Fruit fly (Drosophila melanogaster) whole organism, embryonic: ENCODE data around the gene CG2059.

Experiments
- Abd-B ChIP-seq: fragments of 200-800 bp; sonication (Bioruptor generic); optimal IDR thresholded peaks from 2 replicates; lab custom pipeline; 2018; ENCODE audit warnings: missing biosample characterization, mild to moderate bottlenecking, missing genetic modification characterization, moderate library complexity
- Ada2b ChIP-seq: fragments of 200-800 bp; sonication (Bioruptor generic); IDR thresholded peaks from 2 replicates; pipeline ENCODE4 v1.3.6; 2022; ENCODE audit warnings: missing biosample characterization, missing genetic modification characterization
- Awh ChIP-seq: fragments of 200-800 bp; sonication (Bioruptor generic); IDR thresholded peaks from 2 replicates; pipeline ENCODE4, ENCODE4 v1.3.6; 2022; ENCODE audit warnings: missing biosample characterization, missing genetic modification characterization
- CG10543 ChIP-seq: fragments of 200-800 bp; sonication (Bioruptor generic); optimal IDR thresholded peaks from 3 replicates; lab custom pipeline; 2017; ENCODE audit warnings: missing biosample characterization, mild to moderate bottlenecking, missing genetic modification characterization, moderate library complexity
- CG10654 ChIP-seq: fragments of 200-800 bp; sonication (Bioruptor generic); optimal IDR thresholded peaks from 2 replicates; lab custom pipeline; 2016; ENCODE audit warnings: missing biosample characterization, missing genetic modification characterization
- CG12769 ChIP-seq: fragments of 200-800 bp; sonication (Bioruptor generic); optimal IDR thresholded peaks from 2 replicates; lab custom pipeline; 2019; ENCODE audit warnings: missing biosample characterization, mild to moderate bottlenecking, missing genetic modification characterization, moderate library complexity
- CG15073 ChIP-seq: fragments of 200-800 bp; sonication (Bioruptor generic); optimal IDR thresholded peaks from 2 replicates; lab custom pipeline; 2016; ENCODE audit warnings: missing biosample characterization, missing genetic modification characterization
- CG15696 ChIP-seq: fragments of 200-800 bp; sonication (Bioruptor generic); optimal IDR thresholded peaks from 2 replicates; lab custom pipeline; 2019; ENCODE audit warnings: missing biosample characterization, mild to moderate bottlenecking, missing genetic modification characterization, moderate library complexity
- CG1792 ChIP-seq: fragments of 200-800 bp; sonication (Bioruptor generic); optimal IDR thresholded peaks from 2 replicates; lab custom pipeline; 2016; ENCODE audit warnings: missing biosample characterization, missing genetic modification characterization
- CG2202 ChIP-seq: fragments of 200-800 bp; sonication (Bioruptor generic); optimal IDR thresholded peaks from 2 replicates; lab custom pipeline; 2018; ENCODE audit warnings: missing biosample characterization, mild to moderate bottlenecking, missing genetic modification characterization
- CG30431 ChIP-seq: fragments of 200-800 bp; sonication (Bioruptor generic); optimal IDR thresholded peaks from 2 replicates; lab custom pipeline; 2017; ENCODE audit warnings: missing biosample characterization, missing genetic modification characterization
- CG3065 ChIP-seq: fragments of 200-800 bp; sonication (Bioruptor generic); optimal IDR thresholded peaks from 2 replicates; lab custom pipeline; 2016; ENCODE audit warnings: missing biosample characterization, missing genetic modification characterization
- CG32532 ChIP-seq: fragments of 200-800 bp; sonication (Bioruptor generic); IDR thresholded peaks from 2 replicates; pipeline ENCODE4 v1.3.6; 2022; ENCODE audit warnings: missing biosample characterization, missing genetic modification characterization
- CG6683 ChIP-seq: fragments of 200-800 bp; sonication (Bioruptor generic); optimal IDR thresholded peaks from 2 replicates; lab custom pipeline; 2017; ENCODE audit warnings: missing biosample characterization, mild to moderate bottlenecking, missing genetic modification characterization, missing genetic modification reagents
- CG6765 ChIP-seq: fragments of 200-800 bp; sonication (Bioruptor generic); optimal IDR thresholded peaks from 3 replicates; lab custom pipeline; 2017; ENCODE audit warnings: missing biosample characterization, mild to moderate bottlenecking, missing genetic modification characterization
- CG7987 ChIP-seq: fragments of 200-800 bp; sonication (Bioruptor generic); optimal IDR thresholded peaks from 2 replicates; lab custom pipeline; 2018; ENCODE audit warnings: missing biosample characterization, mild to moderate bottlenecking, missing genetic modification characterization, moderate library complexity
- CG8290 ChIP-seq, 3 experiments: fragments of 200-800 bp; sonication (Bioruptor generic); optimal IDR thresholded peaks; 2 replicates each; lab custom pipeline; 2016 to 2019; ENCODE audit warnings: missing biosample characterization in 3 of 3, missing genetic modification characterization in 3 of 3, mild to moderate bottlenecking in 2 of 3, moderate library complexity in 1 of 3
- CkIIα-i1 ChIP-seq: fragments of 200-800 bp; sonication (Bioruptor generic); IDR thresholded peaks from 2 replicates; pipeline ENCODE4 v1.3.6; 2022; ENCODE audit warnings: missing biosample characterization, missing genetic modification characterization
- D19A ChIP-seq: fragments of 200-800 bp; optimal IDR thresholded peaks from 3 replicates; lab custom pipeline; 2019; ENCODE audit warnings: missing biosample characterization, mild to moderate bottlenecking, missing genetic modification characterization, moderate library complexity
- Dip3 ChIP-seq: fragments of 200-800 bp; sonication (Bioruptor generic); optimal IDR thresholded peaks from 3 replicates; lab custom pipeline; 2016; ENCODE audit warnings: missing biosample characterization, missing genetic modification characterization
- HLH54F ChIP-seq: fragments of 200-800 bp; sonication (Bioruptor generic); optimal IDR thresholded peaks from 3 replicates; lab custom pipeline; 2016; ENCODE audit warnings: missing biosample characterization, missing genetic modification characterization
- Med ChIP-seq: fragments of 200-800 bp; sonication (Bioruptor generic); peaks from one replicate; lab custom pipeline; 2016; ENCODE audit warnings: missing biosample characterization, missing genetic modification characterization, mild to moderate bottlenecking, inconsistent platforms, moderate library complexity
- Xrp1 ChIP-seq: fragments of 200-800 bp; sonication (Bioruptor generic); IDR thresholded peaks from 2 replicates; pipeline ENCODE4 v1.3.6; 2022; ENCODE audit warnings: missing biosample characterization, missing genetic modification characterization
- cg ChIP-seq: fragments of 200-800 bp; sonication (Bioruptor generic); optimal IDR thresholded peaks from 3 replicates; lab custom pipeline; 2019; ENCODE audit warnings: missing biosample characterization, mild to moderate bottlenecking, missing genetic modification characterization, moderate library complexity
- cwo ChIP-seq: fragments of 200-800 bp; sonication (Bioruptor generic); optimal IDR thresholded peaks from 3 replicates; lab custom pipeline; 2017; ENCODE audit warnings: missing biosample characterization, missing genetic modification characterization, mild to moderate bottlenecking, moderate library complexity, missing genetic modification reagents
- ewg ChIP-seq: fragments of 200-800 bp; sonication (Bioruptor generic); optimal IDR thresholded peaks from 3 replicates; lab custom pipeline; 2017; ENCODE audit warnings: mild to moderate bottlenecking, missing biosample characterization, missing genetic modification reagents, missing genetic modification characterization
- fd3F ChIP-seq: fragments of 200-800 bp; sonication (Bioruptor generic); optimal IDR thresholded peaks from 2 replicates; lab custom pipeline; 2018; ENCODE audit warnings: missing biosample characterization, mild to moderate bottlenecking, missing genetic modification characterization, moderate library complexity
- gsb ChIP-seq: fragments of 200-800 bp; sonication (Bioruptor generic); IDR thresholded peaks from 2 replicates; pipeline ENCODE4 v1.3.6; 2022; ENCODE audit warnings: missing biosample characterization, missing genetic modification characterization
- ham ChIP-seq: fragments of 200-800 bp; sonication (Bioruptor generic); IDR thresholded peaks from 2 replicates; pipeline ENCODE4 v1.3.6; 2022; ENCODE audit warnings: missing biosample characterization, missing genetic modification characterization
- jumu ChIP-seq: fragments of 200-800 bp; sonication (Bioruptor generic); optimal IDR thresholded peaks from 3 replicates; lab custom pipeline; 2016; ENCODE audit warnings: missing biosample characterization, missing genetic modification characterization
- lbe ChIP-seq: fragments of 200-800 bp; sonication (Bioruptor generic); optimal IDR thresholded peaks from 2 replicates; lab custom pipeline; 2016; ENCODE audit warnings: missing biosample characterization, mild to moderate bottlenecking, missing genetic modification characterization
- lov ChIP-seq, 2 experiments: fragments of 200-800 bp in 1 of 2; fragments of >200 bp in 1 of 2; sonication (Bioruptor generic) in 1 of 2; IDR thresholded peaks in 1 of 2; optimal IDR thresholded peaks in 1 of 2; 2 replicates in 1 of 2; 3 replicates in 1 of 2; pipeline versions ENCODE4 v1.3.6 to Lab custom; 2017 to 2022; ENCODE audit warnings: missing biosample characterization in 1 of 2, missing genetic modification characterization in 1 of 2
- mld ChIP-seq: fragments of 200-800 bp; sonication (Bioruptor generic); IDR thresholded peaks from 3 replicates; pipeline ENCODE4 v1.3.6; 2022; ENCODE audit warnings: missing biosample characterization, missing genetic modification characterization; ENCODE audit not compliant: partially characterized antibody
- oc ChIP-seq: fragments of 200-800 bp; sonication (Bioruptor generic); optimal IDR thresholded peaks from 2 replicates; lab custom pipeline; 2018; ENCODE audit warnings: missing biosample characterization, mild to moderate bottlenecking, missing genetic modification characterization, moderate library complexity
- odd ChIP-seq: fragments of 200-800 bp; sonication (Bioruptor generic); optimal IDR thresholded peaks from 2 replicates; lab custom pipeline; 2017; ENCODE audit warnings: missing biosample characterization, mild to moderate bottlenecking, missing genetic modification characterization
- peb ChIP-seq: fragments of 200-800 bp; sonication (Bioruptor generic); IDR thresholded peaks from 2 replicates; pipeline ENCODE4 v1.3.6; 2022; ENCODE audit warnings: missing biosample characterization, missing genetic modification characterization
- pum ChIP-seq: fragments of 200-800 bp; sonication (Bioruptor generic); optimal IDR thresholded peaks from 2 replicates; lab custom pipeline; 2016; ENCODE audit warnings: missing biosample characterization, missing genetic modification characterization
- row ChIP-seq: fragments of 200-800 bp; sonication (Bioruptor generic); IDR thresholded peaks from 3 replicates; pipeline ENCODE4 v1.3.6; 2022; ENCODE audit warnings: missing biosample characterization, missing genetic modification characterization
- sima ChIP-seq: fragments of 200-800 bp; sonication (Bioruptor generic); optimal IDR thresholded peaks from 2 replicates; lab custom pipeline; 2016; ENCODE audit warnings: missing biosample characterization, missing genetic modification characterization
- tll ChIP-seq, 2 experiments: fragments of 200-800 bp in 1 of 2; fragments of >200 bp in 1 of 2; sonication (Bioruptor generic) in 1 of 2; optimal IDR thresholded peaks; 2 replicates each; lab custom pipeline; 2017 to 2019; ENCODE audit warnings: missing biosample characterization in 2 of 2, missing genetic modification characterization in 2 of 2, mild to moderate bottlenecking in 1 of 2, moderate library complexity in 1 of 2
- vnd ChIP-seq: fragments of 200-800 bp; sonication (Bioruptor generic); IDR thresholded peaks from 3 replicates; pipeline ENCODE4 v1.3.6; 2022; ENCODE audit warnings: missing biosample characterization, missing genetic modification characterization; ENCODE audit not compliant: partially characterized antibody

The CG2059 gene

DNA sequence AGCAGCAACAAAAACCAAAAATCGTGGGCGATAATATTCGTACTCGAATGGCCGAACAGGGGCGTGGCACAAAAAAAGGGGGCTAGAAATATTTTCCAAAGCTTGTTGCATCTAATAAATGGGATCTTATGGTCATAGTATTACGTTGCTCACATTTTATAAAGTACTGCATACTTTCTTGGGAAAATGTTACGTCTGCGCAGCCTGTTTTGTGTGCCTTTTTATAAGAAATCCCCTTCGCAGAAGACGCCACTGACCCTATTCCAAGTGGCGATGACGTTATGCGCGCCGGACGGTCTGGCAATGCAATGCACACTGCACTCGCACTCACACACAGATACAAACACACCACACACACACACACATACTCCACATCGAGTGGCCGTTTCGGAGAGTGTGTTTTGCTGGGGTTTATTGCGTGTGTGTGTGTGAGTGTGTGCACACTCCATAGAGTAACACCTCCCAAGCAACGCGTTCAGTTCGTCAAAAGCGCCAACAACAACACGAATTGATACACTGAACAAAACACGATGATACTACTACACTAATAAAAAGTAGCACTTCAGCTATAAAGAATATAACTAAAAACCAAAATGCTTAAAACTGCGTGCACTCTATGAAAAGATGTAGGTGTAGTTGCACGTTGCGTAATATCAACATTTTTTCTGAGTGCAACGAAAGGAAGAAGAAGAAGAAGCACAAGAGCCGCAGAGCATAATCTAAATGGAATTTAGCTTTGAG, 7.1 kb downstream of the CG2059 start (continued):
- TF ChIP-seq CG15696 (tag; lab: Kevin White, UChicago) (peak; percentile 87), sima (GFP tag; lab: Kevin White, UChicago) (no peak), cwo (GFP tag; lab: Kevin White, UChicago) (peak; percentile 11), mld (0 out of 3 replicates have a peak, but pooled peaks have one; percentile 19), oc (tag; lab: Kevin White, UChicago) (peak; percentile 79), Med (GFP tag; lab: Kevin White, UChicago) (peak; percentile 95), CG32532 (no peak), HLH54F (GFP tag; lab: Kevin White, UChicago) (peak; percentile 36), cg (GFP tag; lab: Kevin White, UChicago) (peak; percentile 70), ewg (GFP tag; lab: Kevin White, UChicago) (peak; percentile 75), CG2202 (peak; percentile 83), CG15073 (GFP tag; lab: Kevin White, UChicago) (peak; percentile 29), lov (optimal IDR thresholded peaks at IDR 0.05; lab: Kevin White, UChicago) (no peak), lov (GFP tag; IDR thresholded peaks at IDR 0.05; lab: Robert Waterston, UW) (peak; percentile 91), CG1792 (peak; percentile 80), Xrp1 (GFP tag; lab: Robert Waterston, UW) (peak; percentile 96), CkIIα-i1 (GFP tag; lab: Robert Waterston, UW) (no peak), jumu (GFP tag; lab: Kevin White, UChicago) (peak; percentile 78), row (GFP tag; lab: Robert Waterston, UW) (peak; percentile 79), Ada2b (GFP tag; lab: Robert Waterston, UW) (peak; percentile 67), pum (GFP tag; lab: Kevin White, UChicago) (peak; percentile 85), lbe (peak; percentile 69), CG8290 (GFP tag; optimal IDR thresholded peaks at IDR 0.05; lab: Kevin White, UChicago) (peak; percentile 59), CG8290 (tag; optimal IDR thresholded peaks at IDR 0.05; lab: Kevin White, UChicago) (peak; percentile 20 to 76), CG30431 (GFP tag; lab: Kevin White, UChicago) (peak; percentile 90), CG6683 (GFP tag; lab: Kevin White, UChicago) (no peak), CG6765 (GFP tag; lab: Kevin White, UChicago) (no peak), fd3F (GFP tag; lab: Kevin White, UChicago) (peak; percentile 24), gsb (peak; percentile 33; the same call in 1 of the 2 replicates), odd (GFP tag; lab: Kevin White, UChicago) (peak; percentile 59), peb (GFP tag; lab: Robert Waterston, UW) (peak; percentile 89), CG10543 (GFP tag; lab: Kevin White, UChicago) (peak; percentile 46), CG12769 (peak; percentile 62), CG3065 (GFP tag; lab: Kevin White, UChicago) (peak; percentile 62), ham (GFP tag; lab: Robert Waterston, UW) (0 out of 2 replicates have a peak, but pooled peaks have one; percentile 36), Awh (peak; percentile 89), vnd (no peak), Abd-B (GFP tag; lab: Kevin White, UChicago) (peak; percentile 86), Dip3 (no peak), CG7987 (GFP tag; lab: Kevin White, UChicago) (peak; percentile 45), CG10654 (peak; percentile 84), tll (GFP tag; optimal IDR thresholded peaks at IDR 0.05; lab: Kevin White, UChicago) (no peak), D19A (peak; percentile 72)
- TF ChIP-seq, all 482 proteins: peak for 379
